Worm (Caenorhabditis elegans): Measurements from ENCODE around the gene swt-3.

- TF ChIP-seq ama-1 (optimal IDR thresholded peaks at IDR 0.05) (no peak), zag-1 (tag; optimal IDR thresholded peaks at IDR 0.05) (no peak), nhr-25 (tag; optimal IDR thresholded peaks at IDR 0.05) (no peak), crh-2 (tag; optimal IDR thresholded peaks at IDR 0.05) (peak; percentile 45), lin-11 (tag; optimal IDR thresholded peaks at IDR 0.05) (no peak)
These were observed 15.2 kb upstream of the swt-3 start for ce11 chrIV:10795678-10796077.

All from whole organism, L2 larva.